Fruit fly (Drosophila melanogaster) whole organism, embryonic: ENCODE results near the gene ftz-f1.

Experiments
- Ada2b ChIP-seq: fragments of 200-800 bp; sonication (Bioruptor generic); IDR thresholded peaks from 2 replicates; pipeline ENCODE4 v1.3.6; 2022; ENCODE audit warnings: missing biosample characterization, missing genetic modification characterization
- Atf-2 ChIP-seq: fragments of 200-800 bp; sonication (Bioruptor generic); optimal IDR thresholded peaks from 2 replicates; lab custom pipeline; 2016; ENCODE audit warnings: missing biosample characterization, missing genetic modification characterization
- B-H1 ChIP-seq: fragments of 200-800 bp; sonication (Bioruptor generic); IDR thresholded peaks from 3 replicates; pipeline ENCODE4 v1.3.6; 2022; ENCODE audit warnings: missing biosample characterization, missing genetic modification characterization
- Blimp-1 ChIP-seq: fragments of 200-800 bp; sonication (Bioruptor generic); optimal IDR thresholded peaks from 3 replicates; lab custom pipeline; 2018; ENCODE audit warnings: missing biosample characterization, missing genetic modification characterization, mild to moderate bottlenecking, moderate library complexity, missing genetic modification reagents
- CG10321 ChIP-seq: fragments of 200-800 bp; sonication (Bioruptor generic); IDR thresholded peaks from 2 replicates; pipeline ENCODE4 v1.3.6; 2022; ENCODE audit warnings: missing biosample characterization, missing genetic modification characterization
- CG10462 ChIP-seq: fragments of 200-800 bp; sonication (Bioruptor generic); optimal IDR thresholded peaks from 2 replicates; lab custom pipeline; 2016; ENCODE audit warnings: missing biosample characterization, missing genetic modification characterization
- CG12236 ChIP-seq: fragments of 200-800 bp; sonication (Bioruptor generic); optimal IDR thresholded peaks from 2 replicates; lab custom pipeline; 2016; ENCODE audit warnings: missing biosample characterization, missing genetic modification characterization
- CG12769 ChIP-seq: fragments of 200-800 bp; sonication (Bioruptor generic); optimal IDR thresholded peaks from 2 replicates; lab custom pipeline; 2019; ENCODE audit warnings: missing biosample characterization, mild to moderate bottlenecking, missing genetic modification characterization, moderate library complexity
- CG14667 ChIP-seq: fragments of 200-800 bp; sonication (Bioruptor generic); IDR thresholded peaks from 2 replicates; pipeline ENCODE4 v1.3.6; 2022; ENCODE audit warnings: missing biosample characterization, missing genetic modification characterization
- CG17385 ChIP-seq: fragments of 200-800 bp; sonication (Bioruptor generic); optimal IDR thresholded peaks from 3 replicates; lab custom pipeline; 2018; ENCODE audit warnings: missing biosample characterization, mild to moderate bottlenecking, missing genetic modification characterization
- CG17829 ChIP-seq: fragments of 200-800 bp; optimal IDR thresholded peaks from 2 replicates; lab custom pipeline; 2019; ENCODE audit warnings: missing biosample characterization, mild to moderate bottlenecking, missing genetic modification characterization, moderate library complexity
- CG18764 ChIP-seq: fragments of 200-800 bp; sonication (Bioruptor generic); optimal IDR thresholded peaks from 3 replicates; lab custom pipeline; 2016; ENCODE audit warnings: missing biosample characterization, missing genetic modification characterization
- CG2199 ChIP-seq: fragments of 200-800 bp; sonication (Bioruptor generic); IDR thresholded peaks from 3 replicates; pipeline ENCODE4 v1.3.6; 2022; ENCODE audit warnings: missing biosample characterization, missing genetic modification characterization
- CG2712 ChIP-seq: fragments of 200-800 bp; optimal IDR thresholded peaks from 3 replicates; lab custom pipeline; 2019; ENCODE audit warnings: missing biosample characterization, mild to moderate bottlenecking, missing genetic modification characterization, moderate library complexity
- CG3847 ChIP-seq: fragments of 200-800 bp; sonication (Bioruptor generic); IDR thresholded peaks from 2 replicates; pipeline ENCODE4 v1.3.6; 2022; ENCODE audit warnings: missing biosample characterization, missing genetic modification characterization
- CG4328 ChIP-seq: fragments of 200-800 bp; sonication (Bioruptor generic); optimal IDR thresholded peaks from 3 replicates; lab custom pipeline; 2017; ENCODE audit warnings: missing biosample characterization, missing genetic modification reagents, missing genetic modification characterization
- CG4404 ChIP-seq: fragments of 200-800 bp; sonication (Bioruptor generic); IDR thresholded peaks from 2 replicates; pipeline ENCODE4 v1.3.6; 2022; ENCODE audit warnings: missing biosample characterization, missing genetic modification characterization
- CG4424 ChIP-seq: fragments of 200-800 bp; sonication (Bioruptor generic); optimal IDR thresholded peaks from 3 replicates; lab custom pipeline; 2016; ENCODE audit warnings: missing biosample characterization, missing genetic modification characterization
- CG6175 ChIP-seq: fragments of 200-800 bp; sonication (Bioruptor generic); IDR thresholded peaks from 3 replicates; pipeline ENCODE4 v1.3.6; 2022; ENCODE audit warnings: missing biosample characterization, missing genetic modification characterization
- CG6765 ChIP-seq: fragments of 200-800 bp; sonication (Bioruptor generic); optimal IDR thresholded peaks from 3 replicates; lab custom pipeline; 2017; ENCODE audit warnings: missing biosample characterization, mild to moderate bottlenecking, missing genetic modification characterization
- CG7745 ChIP-seq: fragments of 200-800 bp; sonication (Bioruptor generic); optimal IDR thresholded peaks from 2 replicates; lab custom pipeline; 2018; ENCODE audit warnings: missing biosample characterization, mild to moderate bottlenecking, missing genetic modification characterization, moderate library complexity
- CG8478 ChIP-seq: fragments of >200 bp; optimal IDR thresholded peaks from 2 replicates; lab custom pipeline; 2018
- CG9609 ChIP-seq: fragments of 200-800 bp; sonication (Bioruptor generic); optimal IDR thresholded peaks from 3 replicates; lab custom pipeline; 2016; ENCODE audit warnings: missing biosample characterization, missing genetic modification characterization
- Camta ChIP-seq: fragments of 200-800 bp; sonication (Bioruptor generic); optimal IDR thresholded peaks from 2 replicates; lab custom pipeline; 2016; ENCODE audit warnings: missing biosample characterization, missing genetic modification characterization
- Elba2 ChIP-seq: fragments of 200-800 bp; sonication (Bioruptor generic); optimal IDR thresholded peaks from 3 replicates; lab custom pipeline; 2016; ENCODE audit warnings: missing biosample characterization, missing genetic modification characterization
- H2.0 ChIP-seq: fragments of 200-800 bp; sonication (Bioruptor generic); IDR thresholded peaks from 2 replicates; pipeline ENCODE4 v1.3.6; 2022; ENCODE audit warnings: missing biosample characterization, missing genetic modification characterization
- HmgZ ChIP-seq: fragments of 200-800 bp; sonication (Bioruptor generic); optimal IDR thresholded peaks from 2 replicates; lab custom pipeline; 2018; ENCODE audit warnings: missing biosample characterization, mild to moderate bottlenecking, missing genetic modification characterization
- Jarid2 ChIP-seq: fragments of 200-800 bp; sonication (Bioruptor generic); optimal IDR thresholded peaks from 3 replicates; lab custom pipeline; 2017; ENCODE audit warnings: mild to moderate bottlenecking, missing biosample characterization, missing genetic modification reagents, missing genetic modification characterization
- NK7.1 ChIP-seq: fragments of 200-800 bp; sonication (Bioruptor generic); optimal IDR thresholded peaks from 3 replicates; lab custom pipeline; 2016; ENCODE audit warnings: missing biosample characterization, missing genetic modification characterization
- Oaz ChIP-seq: fragments of 200-800 bp; sonication (Bioruptor generic); IDR thresholded peaks from 2 replicates; pipeline ENCODE4 v1.3.6; 2022; ENCODE audit warnings: missing biosample characterization, missing genetic modification characterization
- Spps ChIP-seq: fragments of 200-800 bp; sonication (Bioruptor generic); optimal IDR thresholded peaks from 2 replicates; lab custom pipeline; 2018; ENCODE audit warnings: missing biosample characterization, mild to moderate bottlenecking, missing genetic modification characterization
- TFAM ChIP-seq: fragments of 200-800 bp; sonication (Bioruptor generic); optimal IDR thresholded peaks from 2 replicates; lab custom pipeline; 2017; ENCODE audit warnings: missing biosample characterization, missing genetic modification characterization, inconsistent platforms
- Xbp1 ChIP-seq: fragments of 200-800 bp; sonication (Bioruptor generic); optimal IDR thresholded peaks from 3 replicates; lab custom pipeline; 2016; ENCODE audit warnings: missing biosample characterization, mild to moderate bottlenecking, missing genetic modification characterization
- ato ChIP-seq: fragments of 200-800 bp; sonication (Bioruptor generic); IDR thresholded peaks from 2 replicates; pipeline ENCODE4 v1.3.6; 2022; ENCODE audit warnings: missing biosample characterization, missing genetic modification characterization; ENCODE audit not compliant: partially characterized antibody
- corto ChIP-seq: fragments of 200-800 bp; sonication (Bioruptor generic); optimal IDR thresholded peaks from 2 replicates; lab custom pipeline; 2016; ENCODE audit warnings: missing biosample characterization, mild to moderate bottlenecking, missing genetic modification characterization, moderate library complexity
- da ChIP-seq: fragments of 200-800 bp; sonication (Bioruptor generic); optimal IDR thresholded peaks from 2 replicates; lab custom pipeline; 2016; ENCODE audit warnings: missing biosample characterization, missing genetic modification characterization
- fd102C ChIP-seq: fragments of 200-800 bp; sonication (Bioruptor generic); optimal IDR thresholded peaks from 2 replicates; lab custom pipeline; 2018; ENCODE audit warnings: missing biosample characterization, mild to moderate bottlenecking, missing genetic modification characterization, moderate library complexity
- ham ChIP-seq: fragments of 200-800 bp; sonication (Bioruptor generic); IDR thresholded peaks from 2 replicates; pipeline ENCODE4 v1.3.6; 2022; ENCODE audit warnings: missing biosample characterization, missing genetic modification characterization
- her ChIP-seq: fragments of 200-800 bp; sonication (Bioruptor generic); optimal IDR thresholded peaks from 2 replicates; lab custom pipeline; 2016; ENCODE audit warnings: missing biosample characterization, missing genetic modification characterization
- jumu ChIP-seq: fragments of 200-800 bp; sonication (Bioruptor generic); optimal IDR thresholded peaks from 3 replicates; lab custom pipeline; 2016; ENCODE audit warnings: missing biosample characterization, missing genetic modification characterization
- ken ChIP-seq: fragments of 200-800 bp; sonication (Bioruptor generic); IDR thresholded peaks from 3 replicates; pipeline ENCODE4 v1.3.6; 2022; ENCODE audit warnings: missing biosample characterization, missing genetic modification characterization
- onecut ChIP-seq: fragments of 200-800 bp; sonication (Bioruptor generic); IDR thresholded peaks from 2 replicates; pipeline ENCODE4 v1.3.6; 2022; ENCODE audit warnings: missing biosample characterization, missing genetic modification characterization
- phol ChIP-seq: fragments of 200-800 bp; sonication (Bioruptor generic); optimal IDR thresholded peaks from 3 replicates; lab custom pipeline; 2018; ENCODE audit warnings: missing biosample characterization, mild to moderate bottlenecking, missing genetic modification characterization, moderate library complexity
- prd ChIP-seq, 3 experiments: fragments of >200 bp in 2 of 3; fragments of 200-800 bp in 1 of 3; sonication (Bioruptor generic) in 1 of 3; optimal IDR thresholded peaks in 2 of 3; IDR thresholded peaks in 1 of 3; 2 replicates in 2 of 3; 3 replicates in 1 of 3; pipeline versions ENCODE4 v1.3.6 to Lab custom; 2017 to 2022; ENCODE audit warnings: missing biosample characterization in 1 of 3, missing genetic modification characterization in 1 of 3
- sc ChIP-seq, 3 experiments: fragments of >200 bp in 2 of 3; fragments of 200-800 bp in 1 of 3; sonication (Bioruptor generic) in 1 of 3; optimal IDR thresholded peaks; 2 replicates in 2 of 3; 3 replicates in 1 of 3; lab custom pipeline; 2017; ENCODE audit warnings: mild to moderate bottlenecking in 1 of 3, missing biosample characterization in 1 of 3, missing genetic modification characterization in 1 of 3, missing genetic modification reagents in 1 of 3
- sens ChIP-seq: fragments of 200-800 bp; sonication (Bioruptor generic); peaks from one replicate; lab custom pipeline; 2016; ENCODE audit warnings: missing biosample characterization, missing genetic modification characterization
- sima ChIP-seq: fragments of 200-800 bp; sonication (Bioruptor generic); optimal IDR thresholded peaks from 2 replicates; lab custom pipeline; 2016; ENCODE audit warnings: missing biosample characterization, missing genetic modification characterization
- tap ChIP-seq: fragments of 200-800 bp; optimal IDR thresholded peaks from 3 replicates; lab custom pipeline; 2019; ENCODE audit warnings: missing biosample characterization, mild to moderate bottlenecking, missing genetic modification characterization, moderate library complexity
- toy ChIP-seq: fragments of 200-800 bp; sonication (Bioruptor generic); IDR thresholded peaks from 2 replicates; pipeline ENCODE4 v1.3.6; 2022; ENCODE audit warnings: missing biosample characterization, missing genetic modification characterization

Gene ftz-f1

DNA sequence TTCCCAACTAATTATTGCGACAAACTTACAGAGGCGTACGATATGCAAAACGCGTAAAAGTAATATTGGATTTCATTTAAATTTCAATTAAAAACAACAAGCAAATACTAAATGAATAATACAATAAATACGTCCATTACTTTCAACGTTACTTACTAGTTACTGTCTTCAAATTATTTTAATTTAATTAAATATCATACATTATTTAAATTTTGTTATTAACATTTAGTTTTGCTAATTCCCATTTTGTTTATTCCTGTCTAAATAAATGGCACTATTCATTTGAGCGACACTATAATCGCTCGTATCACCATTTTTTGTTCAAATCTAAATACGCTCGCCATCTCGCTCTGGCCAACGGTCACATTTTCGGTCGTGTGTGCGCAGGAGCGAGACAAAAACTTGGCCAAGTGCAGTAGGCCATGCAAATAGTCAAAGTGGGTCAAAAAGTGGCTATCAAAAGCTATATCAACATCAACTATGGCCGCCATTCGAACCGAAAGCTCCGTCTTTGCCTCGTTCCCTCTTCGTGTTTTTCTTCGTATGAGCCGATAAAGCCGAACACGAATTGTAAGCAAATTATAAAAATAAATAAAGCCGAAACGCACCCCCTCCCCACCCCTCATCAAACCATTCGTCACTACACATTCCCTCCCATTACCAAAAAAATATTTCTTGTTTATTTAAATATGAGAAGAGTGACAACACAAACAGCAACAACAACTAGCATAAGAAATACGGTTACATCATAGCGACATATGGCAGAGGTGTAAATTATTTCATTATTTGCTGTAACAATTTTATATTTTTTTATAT, 11.7 kb downstream of the ftz-f1 start (continued):
- TF ChIP-seq fd102C (GFP tag; lab: Kevin White, UChicago), result no peak
- TF ChIP-seq CG10321 (GFP tag; lab: Robert Waterston, UW), result peak; percentile 88
- peak; percentile 7 for TF ChIP-seq tap
- TF ChIP-seq prd (optimal IDR thresholded peaks at IDR 0.05; lab: Kevin White, UChicago), result no peak
- no peak for TF ChIP-seq prd (GFP tag; IDR thresholded peaks at IDR 0.05; lab: Robert Waterston, UW)
- TF ChIP-seq her (GFP tag; lab: Kevin White, UChicago), result peak; percentile 22
- TF ChIP-seq Spps (tag; lab: Kevin White, UChicago), result no peak
- no peak for TF ChIP-seq CG14667 (GFP tag; lab: Robert Waterston, UW)
- peak; percentile 79 for TF ChIP-seq CG4328 (GFP tag; lab: Kevin White, UChicago)
- no peak for TF ChIP-seq Atf-2 (GFP tag; lab: Kevin White, UChicago)
- peak; percentile 14 for TF ChIP-seq CG10462
- TF ChIP-seq HmgZ, result peak; percentile 86
- TF ChIP-seq onecut (GFP tag; lab: Robert Waterston, UW), result peak; percentile 50; the same call in 1 of the 2 replicates
- peak; percentile 65 for TF ChIP-seq CG17385 (GFP tag; lab: Kevin White, UChicago)
- TF ChIP-seq jumu (GFP tag; lab: Kevin White, UChicago), result no peak
- peak; percentile 40 for TF ChIP-seq Jarid2
- TF ChIP-seq CG12236, result no peak
- no peak for TF ChIP-seq NK7.1 (GFP tag; lab: Kevin White, UChicago)
- TF ChIP-seq Ada2b (GFP tag; lab: Robert Waterston, UW), result peak; percentile 16; the same call in 1 of the 2 replicates
- TF ChIP-seq CG6175 (GFP tag; lab: Robert Waterston, UW), result 0 out of 3 replicates have a peak, but pooled peaks have one; percentile 45
- peak; percentile 95 for TF ChIP-seq CG12769 (tag; lab: Kevin White, UChicago)
- TF ChIP-seq CG4404 (GFP tag; lab: Robert Waterston, UW), result no peak
- TF ChIP-seq CG18764 (GFP tag; lab: Kevin White, UChicago), result no peak
- 0 out of 2 replicates have a peak, but pooled peaks have one; percentile 23 for TF ChIP-seq toy (GFP tag; lab: Robert Waterston, UW)
- peak; percentile 49 for TF ChIP-seq CG6765 (GFP tag; lab: Kevin White, UChicago)
- TF ChIP-seq ham (GFP tag; lab: Robert Waterston, UW), result no peak
- no peak for TF ChIP-seq ato (GFP tag; lab: Robert Waterston, UW)
- no peak for TF ChIP-seq CG17829 (tag; lab: Kevin White, UChicago)
- no peak for TF ChIP-seq Xbp1
- TF ChIP-seq Oaz (GFP tag; lab: Robert Waterston, UW), result peak; percentile 33; the same call in 1 of the 2 replicates
- TF ChIP-seq sc (optimal IDR thresholded peaks at IDR 0.05; lab: Kevin White, UChicago), result no peak
- TF ChIP-seq sc (GFP tag; optimal IDR thresholded peaks at IDR 0.05; lab: Kevin White, UChicago), result no peak
- TF ChIP-seq CG2712, result no peak
- no peak for TF ChIP-seq CG9609 (GFP tag; lab: Kevin White, UChicago)
- TF ChIP-seq B-H1 (GFP tag; lab: Robert Waterston, UW), result peak; percentile 11; the same call in 1 of the 3 replicates
- TF ChIP-seq CG3847 (GFP tag; lab: Robert Waterston, UW), result peak; percentile 36; the same call in 1 of the 2 replicates
- TF ChIP-seq CG4424, result peak; percentile 0
- TF ChIP-seq corto (GFP tag; lab: Kevin White, UChicago), result no peak
- 0 out of 3 replicates have a peak, but pooled peaks have one; percentile 24 for TF ChIP-seq ken
- peak; percentile 46 for TF ChIP-seq phol (tag; lab: Kevin White, UChicago)
- no peak for TF ChIP-seq Camta (GFP tag; lab: Kevin White, UChicago)
- no peak for TF ChIP-seq sima
- TF ChIP-seq TFAM (GFP tag; lab: Kevin White, UChicago), result no peak
- peak; percentile 64 for TF ChIP-seq Blimp-1 (GFP tag; lab: Kevin White, UChicago)
- TF ChIP-seq CG2199 (GFP tag; lab: Robert Waterston, UW), result no peak
- TF ChIP-seq sens, result peak; percentile 93
- TF ChIP-seq Elba2, result no peak
- TF ChIP-seq CG8478, result no peak
- no peak for TF ChIP-seq CG7745 (tag; lab: Kevin White, UChicago)
- peak; percentile 5 for TF ChIP-seq da (GFP tag; lab: Kevin White, UChicago)
- TF ChIP-seq H2.0 (GFP tag; lab: Robert Waterston, UW), result no peak
